Fruit fly (Drosophila melanogaster) whole organism, adult: Measurements from ENCODE around the gene wus.

Experiments
- CG7101 ChIP-seq: fragments of 200-800 bp; sonication (Bioruptor generic); optimal IDR thresholded peaks from 2 replicates; lab custom pipeline; 2018; ENCODE audit warnings: missing biosample characterization, mild to moderate bottlenecking, missing genetic modification characterization, moderate library complexity
- Clk ChIP-seq: fragments of 200-800 bp; sonication (Bioruptor generic); optimal IDR thresholded peaks from 2 replicates; lab custom pipeline; 2017; ENCODE audit warnings: missing biosample characterization, missing genetic modification characterization
- tj ChIP-seq: fragments of 200-800 bp; sonication (Bioruptor generic); optimal IDR thresholded peaks from 3 replicates; lab custom pipeline; 2017; ENCODE audit warnings: missing biosample characterization, mild to moderate bottlenecking, missing genetic modification characterization, moderate library complexity

DNA sequence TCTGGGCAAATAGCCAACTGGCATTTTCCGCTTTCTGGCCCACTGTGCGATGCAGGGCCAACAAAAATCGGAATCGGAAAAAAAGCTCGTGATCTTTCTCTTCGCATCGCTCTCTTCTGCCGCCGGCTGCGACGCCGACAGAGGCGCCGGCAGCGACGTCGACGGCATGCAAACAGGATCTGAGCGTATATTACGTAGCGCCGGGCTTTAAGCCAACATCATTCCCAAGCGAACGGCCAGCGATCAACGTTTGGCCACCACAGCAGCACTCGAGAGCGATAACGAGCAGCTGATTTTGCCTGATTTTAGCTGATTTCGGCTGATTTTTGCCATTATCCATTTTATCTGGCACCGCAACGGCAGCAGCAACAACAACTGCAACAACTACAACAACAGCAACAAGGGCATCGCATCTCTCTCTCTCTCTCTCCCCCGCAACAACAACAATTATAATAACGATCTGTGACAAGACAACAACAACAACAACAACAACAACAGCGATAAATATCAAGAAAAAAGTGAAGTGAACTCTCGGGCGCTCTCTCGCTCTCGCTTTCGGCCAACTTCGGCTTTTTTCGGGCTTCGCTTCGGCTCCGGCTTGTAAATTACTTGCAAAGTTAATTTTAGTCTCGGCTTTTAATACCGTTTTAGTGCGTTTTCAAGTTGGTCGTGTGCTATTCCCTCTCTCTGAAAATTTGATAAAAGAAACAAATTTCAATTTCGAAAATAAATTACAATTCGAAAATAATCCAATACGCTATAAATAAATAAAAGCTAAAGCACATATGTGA is 27.5 kb downstream of the wus start, which contains the start of gene CG4928:
- no peak for TF ChIP-seq Clk
- no peak for TF ChIP-seq CG7101 (tag; lab: Kevin White, UChicago)
- peak; percentile 35 for TF ChIP-seq tj (GFP tag; lab: Kevin White, UChicago)
